Worm (Caenorhabditis elegans): ENCODE data around the gene sra-1.

DNA sequence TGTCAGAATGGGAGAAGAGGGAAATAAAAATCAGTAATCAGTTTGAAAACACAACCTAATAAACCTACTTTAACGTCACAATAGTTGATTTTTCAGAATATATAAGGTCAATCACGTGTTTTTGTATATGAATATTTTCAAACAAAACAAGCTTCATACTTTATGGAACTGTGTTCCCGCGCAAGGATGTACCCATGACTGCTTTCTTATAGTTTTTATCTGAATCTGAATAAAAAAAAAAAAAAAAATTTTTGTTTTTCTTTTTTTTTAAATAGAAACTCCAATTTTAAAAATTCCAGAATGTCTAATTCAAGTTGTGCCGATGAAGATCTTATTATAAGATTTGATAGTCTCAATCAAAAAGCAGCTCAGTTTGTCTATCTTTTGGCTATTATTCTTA is 7.0 kb upstream of the sra-1 start, which contains the start of gene sra-2:
- TF ChIP-seq dao-5 (tag; optimal IDR thresholded peaks at IDR 0.05) (no peak), W03F9.2 (tag; optimal IDR thresholded peaks at IDR 0.05) (no peak), him-1 (tag; optimal IDR thresholded peaks at IDR 0.05) (no peak)
